Fruit fly (Drosophila melanogaster) whole organism, adult: ENCODE measurements around the gene rha.

Experiments used
- CG11617 ChIP-seq: fragments of 200-800 bp; sonication (Bioruptor generic); optimal IDR thresholded peaks from 2 replicates; lab custom pipeline; 2017; ENCODE audit warnings: mild to moderate bottlenecking, missing biosample characterization, missing genetic modification reagents, missing genetic modification characterization
- CG12768 ChIP-seq: fragments of 200-800 bp; sonication (Bioruptor generic); optimal IDR thresholded peaks from 2 replicates; lab custom pipeline; 2017; ENCODE audit warnings: missing biosample characterization, missing genetic modification characterization, mild to moderate bottlenecking, moderate library complexity, missing genetic modification reagents
- CG14711 ChIP-seq: fragments of 200-800 bp; sonication (Bioruptor generic); optimal IDR thresholded peaks from 2 replicates; lab custom pipeline; 2018; ENCODE audit warnings: missing biosample characterization, mild to moderate bottlenecking, missing genetic modification characterization, moderate library complexity
- CG1620 ChIP-seq: fragments of 200-800 bp; sonication (Bioruptor generic); optimal IDR thresholded peaks from 2 replicates; lab custom pipeline; 2016; ENCODE audit warnings: missing biosample characterization, missing genetic modification characterization
- CG33017 ChIP-seq: fragments of 200-800 bp; sonication (Bioruptor generic); optimal IDR thresholded peaks from 2 replicates; lab custom pipeline; 2018; ENCODE audit warnings: missing biosample characterization, mild to moderate bottlenecking, missing genetic modification characterization, moderate library complexity
- CG5204 ChIP-seq: fragments of 200-800 bp; sonication (Bioruptor generic); optimal IDR thresholded peaks from 2 replicates; lab custom pipeline; 2016; ENCODE audit warnings: missing biosample characterization, missing genetic modification characterization
- CG7045 ChIP-seq: fragments of 200-800 bp; sonication (Bioruptor generic); optimal IDR thresholded peaks from 2 replicates; lab custom pipeline; 2017; ENCODE audit warnings: missing biosample characterization, mild to moderate bottlenecking, missing genetic modification characterization
- CG7101 ChIP-seq: fragments of 200-800 bp; sonication (Bioruptor generic); optimal IDR thresholded peaks from 2 replicates; lab custom pipeline; 2018; ENCODE audit warnings: missing biosample characterization, mild to moderate bottlenecking, missing genetic modification characterization, moderate library complexity
- Clk ChIP-seq: fragments of 200-800 bp; sonication (Bioruptor generic); optimal IDR thresholded peaks from 2 replicates; lab custom pipeline; 2017; ENCODE audit warnings: missing biosample characterization, missing genetic modification characterization
- Crg-1 ChIP-seq: fragments of 200-800 bp; sonication (Bioruptor generic); optimal IDR thresholded peaks from 2 replicates; lab custom pipeline; 2016; ENCODE audit warnings: missing biosample characterization, missing genetic modification characterization
- Hr96 ChIP-seq: fragments of 200-800 bp; sonication (Bioruptor generic); optimal IDR thresholded peaks from 2 replicates; lab custom pipeline; 2016; ENCODE audit warnings: missing biosample characterization, missing genetic modification characterization
- Mnt ChIP-seq: fragments of 200-800 bp; sonication (Bioruptor generic); optimal IDR thresholded peaks from 2 replicates; lab custom pipeline; 2016; ENCODE audit warnings: missing biosample characterization, mild to moderate bottlenecking, missing genetic modification characterization
- bab1 ChIP-seq: fragments of 200-800 bp; sonication (Bioruptor generic); optimal IDR thresholded peaks from 3 replicates; lab custom pipeline; 2019; ENCODE audit warnings: missing biosample characterization, mild to moderate bottlenecking, missing genetic modification characterization, moderate library complexity
- cic ChIP-seq: fragments of 200-800 bp; sonication (Bioruptor generic); optimal IDR thresholded peaks from 2 replicates; lab custom pipeline; 2017; ENCODE audit warnings: missing biosample characterization, mild to moderate bottlenecking, missing genetic modification characterization, moderate library complexity
- cnc ChIP-seq, 2 experiments: fragments of >200 bp; optimal IDR thresholded peaks; 2 replicates each; lab custom pipeline; 2017
- kay ChIP-seq: fragments of 200-800 bp; sonication (Bioruptor generic); peaks from one replicate; lab custom pipeline; 2016; ENCODE audit warnings: missing biosample characterization, missing genetic modification characterization, borderline replicate concordance
- ovo ChIP-seq: fragments of 200-800 bp; sonication (Bioruptor generic); optimal IDR thresholded peaks from 2 replicates; lab custom pipeline; 2016; ENCODE audit warnings: missing biosample characterization, missing genetic modification characterization
- pad ChIP-seq: fragments of 200-800 bp; sonication (Bioruptor generic); optimal IDR thresholded peaks from 3 replicates; lab custom pipeline; 2017; ENCODE audit warnings: missing biosample characterization, missing genetic modification characterization, mild to moderate bottlenecking, moderate library complexity, missing genetic modification reagents
- tj ChIP-seq: fragments of 200-800 bp; sonication (Bioruptor generic); optimal IDR thresholded peaks from 3 replicates; lab custom pipeline; 2017; ENCODE audit warnings: missing biosample characterization, mild to moderate bottlenecking, missing genetic modification characterization, moderate library complexity
- toe ChIP-seq: fragments of 200-800 bp; sonication (Bioruptor generic); optimal IDR thresholded peaks from 2 replicates; lab custom pipeline; 2016; ENCODE audit warnings: missing biosample characterization, missing genetic modification characterization

rha gene

DNA sequence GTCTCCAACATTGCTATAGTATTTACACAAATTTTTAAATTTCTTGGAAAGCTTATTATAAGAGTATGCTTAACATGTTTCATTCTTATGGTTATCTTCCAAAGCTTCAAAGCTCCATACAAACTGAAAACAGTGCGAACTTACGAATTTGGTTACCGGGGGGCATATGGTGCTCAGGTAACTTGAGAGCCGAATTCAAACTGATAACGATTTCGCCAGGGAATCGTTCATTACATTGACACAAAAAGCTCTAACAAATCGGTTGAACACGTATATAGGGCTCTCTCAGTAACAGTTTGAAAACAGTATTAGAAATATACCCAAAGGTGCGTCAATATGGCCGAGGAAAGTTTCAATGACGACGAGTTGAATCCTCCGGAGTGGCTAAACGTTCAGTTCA, 39.5 kb upstream of the rha start, which contains the start of gene CG13659:
CG13659 (plus strand) TSS at position 317 of the 400 bp plus-strand sequence.
- no peak for TF ChIP-seq CG5204 (GFP tag; lab: Kevin White, UChicago)
- peak; percentile 46 for TF ChIP-seq kay (GFP tag; lab: Kevin White, UChicago)

- TF ChIP-seq kay (GFP tag; lab: Kevin White, UChicago): peak; percentile 93
- peak; percentile 26 for TF ChIP-seq cic (GFP tag; lab: Kevin White, UChicago)
- no peak for TF ChIP-seq CG7101 (tag; lab: Kevin White, UChicago)
- no peak for TF ChIP-seq CG1620 (GFP tag; lab: Kevin White, UChicago)
These were observed 37.8 kb upstream of the rha start, which contains the start of gene CG31370 for dm6 chr3R:25302239-25302638. Gene CG31370 (plus strand): TSS chr3R:25302464.

DNA sequence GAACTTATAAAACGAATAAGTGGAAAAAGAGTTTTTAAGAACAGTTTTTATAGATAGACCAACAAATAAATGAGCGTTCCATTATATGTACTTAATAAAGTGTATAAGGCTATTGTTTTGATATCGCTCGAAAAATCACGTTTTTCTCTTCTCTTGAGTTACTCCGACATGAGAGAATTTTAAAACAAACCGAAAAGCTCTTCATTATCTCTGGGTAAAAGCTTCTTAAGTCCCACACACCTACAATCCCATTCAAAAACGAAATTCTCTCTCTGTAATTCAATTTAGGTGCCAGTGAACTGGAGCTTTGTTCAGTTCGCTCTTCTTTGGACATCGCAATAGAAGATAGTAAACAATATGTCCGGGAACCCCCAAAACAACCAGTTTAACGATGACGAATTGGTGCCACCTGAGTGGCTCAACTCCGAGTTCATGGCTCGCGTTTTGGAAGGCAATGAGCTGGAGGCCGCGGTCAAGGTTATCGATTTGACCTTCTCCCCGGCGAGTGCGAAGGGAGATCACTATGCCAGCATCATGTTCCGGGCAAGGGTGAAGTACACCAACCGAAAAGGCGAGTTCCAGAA, 36.1 kb upstream of the rha start, which contains the start of gene CG31436:
CG31436 (plus strand) TSS at position 281 of the 584 bp plus-strand sequence.
- TF ChIP-seq ovo (GFP tag; lab: Kevin White, UChicago): no peak
- no peak for TF ChIP-seq Crg-1 (GFP tag; lab: Kevin White, UChicago)
- TF ChIP-seq toe: no peak
- TF ChIP-seq cnc (optimal IDR thresholded peaks at IDR 0.05; lab: Kevin White, UChicago): no peak
- no peak for TF ChIP-seq CG12768 (GFP tag; lab: Kevin White, UChicago)
- no peak for TF ChIP-seq CG14711 (tag; lab: Kevin White, UChicago)
- no peak for TF ChIP-seq CG11617 (GFP tag; lab: Kevin White, UChicago)
- TF ChIP-seq cic (GFP tag; lab: Kevin White, UChicago): peak; percentile 62
- no peak for TF ChIP-seq CG5204 (GFP tag; lab: Kevin White, UChicago)
- no peak for TF ChIP-seq CG7101 (tag; lab: Kevin White, UChicago)
- peak; percentile 84 for TF ChIP-seq kay (GFP tag; lab: Kevin White, UChicago)
- TF ChIP-seq Hr96 (GFP tag; lab: Kevin White, UChicago): no peak
- TF ChIP-seq CG1620 (GFP tag; lab: Kevin White, UChicago): no peak
- TF ChIP-seq CG33017 (tag; lab: Kevin White, UChicago): no peak
- TF ChIP-seq pad: no peak
- no peak for TF ChIP-seq bab1 (GFP tag; lab: Kevin White, UChicago)

DNA sequence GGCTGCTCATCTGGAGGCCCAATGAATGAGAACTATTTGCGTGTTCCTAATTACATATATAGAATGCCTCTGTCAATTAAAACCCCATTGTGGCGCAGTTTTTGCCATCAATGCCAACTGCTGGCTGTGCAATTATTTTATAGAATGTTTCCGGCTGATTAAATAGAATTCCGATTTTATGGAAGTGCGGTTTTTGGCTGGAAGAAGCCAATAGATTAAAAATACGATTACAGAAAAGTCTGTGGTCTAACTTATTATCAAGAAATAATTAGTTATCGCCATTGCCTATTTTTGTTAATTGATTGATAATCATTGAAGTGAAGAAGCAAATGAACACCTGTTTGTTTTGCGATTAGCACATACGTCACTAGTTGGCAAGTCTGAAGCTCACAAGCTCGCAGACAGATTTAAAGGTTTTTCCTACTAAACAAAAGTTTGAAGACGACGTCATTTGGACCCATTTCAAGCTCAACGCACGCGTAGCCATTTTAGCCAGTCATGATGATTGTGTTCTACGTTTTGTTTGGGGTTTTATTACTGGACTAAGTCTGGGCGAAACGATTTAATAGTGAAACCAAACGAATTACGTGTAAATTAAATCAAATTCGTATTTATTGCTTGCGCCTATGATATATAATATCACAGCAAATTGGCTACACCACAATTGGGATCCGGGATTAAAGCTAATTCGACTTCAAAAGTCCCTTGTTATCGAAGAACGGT, 34.1 kb upstream of the rha start:
- TF ChIP-seq cic (GFP tag; lab: Kevin White, UChicago) (peak; percentile 73), CG12768 (GFP tag; lab: Kevin White, UChicago) (peak; percentile 23), Mnt (GFP tag; lab: Kevin White, UChicago) (no peak), Clk (GFP tag; lab: Kevin White, UChicago) (no peak), CG14711 (tag; lab: Kevin White, UChicago) (no peak), toe (no peak), kay (GFP tag; lab: Kevin White, UChicago) (peak; percentile 95), CG33017 (tag; lab: Kevin White, UChicago) (no peak), tj (peak; percentile 28), pad (no peak), cnc (optimal IDR thresholded peaks at IDR 0.05; lab: Kevin White, UChicago) (peak; percentile 54 to 91)

DNA sequence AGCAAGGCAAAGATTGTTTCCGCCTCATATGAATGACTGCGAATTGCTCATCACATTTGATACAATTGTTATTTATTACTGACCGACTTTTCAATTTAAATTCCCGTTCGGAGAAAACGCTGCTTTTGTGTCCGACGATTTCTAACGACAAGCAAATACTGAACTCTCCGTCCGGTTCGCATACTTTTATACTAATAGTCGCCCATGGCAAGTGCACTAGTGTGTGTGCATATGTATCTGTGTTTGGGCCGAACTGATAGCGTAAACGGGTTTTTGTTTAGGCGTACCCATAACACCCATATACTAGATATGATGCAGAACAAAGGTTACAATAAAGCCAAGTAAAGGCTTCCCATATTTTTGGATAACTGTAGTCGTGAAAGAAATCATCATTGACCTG, 31.8 kb upstream of the rha start, which contains the start of gene CG10550:
CG10550 (minus strand) TSS at position 164 of the 400 bp plus-strand sequence.
- TF ChIP-seq Mnt (GFP tag; lab: Kevin White, UChicago) (peak; percentile 33), Hr96 (GFP tag; lab: Kevin White, UChicago) (peak; percentile 1), ovo (GFP tag; lab: Kevin White, UChicago) (no peak), CG12768 (GFP tag; lab: Kevin White, UChicago) (peak; percentile 61), cic (GFP tag; lab: Kevin White, UChicago) (peak; percentile 46), CG1620 (GFP tag; lab: Kevin White, UChicago) (no peak), kay (GFP tag; lab: Kevin White, UChicago) (no peak)

DNA sequence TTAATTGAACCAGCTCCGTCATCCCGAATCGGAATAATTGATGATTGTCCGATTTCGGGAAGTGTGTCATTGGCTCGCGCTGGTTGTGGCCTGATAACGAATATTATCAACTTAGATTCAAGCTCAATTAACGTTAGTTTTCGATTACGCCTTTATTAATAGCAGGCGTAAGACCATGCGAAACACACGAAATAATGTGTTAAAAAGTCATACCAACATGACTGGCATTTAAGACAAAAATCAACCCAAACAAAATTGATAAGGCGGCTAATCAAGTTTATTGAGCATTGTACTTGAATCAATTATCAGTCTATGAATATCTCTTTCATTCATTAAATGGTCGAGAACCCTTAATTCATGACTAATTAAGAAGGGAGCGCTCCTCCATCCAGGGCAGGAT, 30.9 kb upstream of the rha start:
- TF ChIP-seq ovo (GFP tag; lab: Kevin White, UChicago) (no peak), cic (GFP tag; lab: Kevin White, UChicago) (peak; percentile 5), cnc (optimal IDR thresholded peaks at IDR 0.05; lab: Kevin White, UChicago) (no peak)

DNA sequence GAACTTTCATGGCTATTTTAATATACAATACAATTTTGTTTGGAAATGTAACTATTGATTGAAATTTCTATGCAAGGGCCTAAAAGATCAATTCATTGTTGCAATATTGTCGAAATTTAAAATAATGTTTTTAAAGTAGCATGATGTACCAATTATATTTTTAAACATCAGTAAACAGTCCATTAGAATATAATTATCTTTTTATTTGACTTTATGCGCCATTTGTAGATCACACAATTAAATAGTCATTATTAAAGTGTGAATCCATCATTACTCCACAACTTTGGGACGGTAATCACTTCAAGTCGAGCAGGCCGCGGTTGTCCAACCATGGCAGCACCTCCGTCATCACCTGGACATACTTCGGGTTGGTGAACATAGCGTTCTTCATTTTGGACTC, 29.2 kb upstream of the rha start, which contains the start of gene CG31099:
CG31099 (minus strand) TSS at position 101 of the 400 bp plus-strand sequence.
- no peak for TF ChIP-seq cnc (optimal IDR thresholded peaks at IDR 0.05; lab: Kevin White, UChicago)
- no peak for TF ChIP-seq CG33017 (tag; lab: Kevin White, UChicago)
- TF ChIP-seq CG12768 (GFP tag; lab: Kevin White, UChicago): no peak
- no peak for TF ChIP-seq CG7045 (GFP tag; lab: Kevin White, UChicago)
- TF ChIP-seq pad: no peak
- TF ChIP-seq ovo (GFP tag; lab: Kevin White, UChicago): no peak
- no peak for TF ChIP-seq Mnt (GFP tag; lab: Kevin White, UChicago)
- TF ChIP-seq tj: no peak
- TF ChIP-seq Crg-1 (GFP tag; lab: Kevin White, UChicago): no peak
- TF ChIP-seq Hr96 (GFP tag; lab: Kevin White, UChicago): no peak
- no peak for TF ChIP-seq CG1620 (GFP tag; lab: Kevin White, UChicago)
- no peak for TF ChIP-seq CG5204 (GFP tag; lab: Kevin White, UChicago)
- TF ChIP-seq CG14711 (tag; lab: Kevin White, UChicago): no peak
- TF ChIP-seq toe: no peak
- no peak for TF ChIP-seq cic (GFP tag; lab: Kevin White, UChicago)
